Worm (Caenorhabditis elegans) whole organism, L2 larva: ENCODE measurements around the gene inx-5.

Experiments used
- ama-1 ChIP-seq: fragments of 150-350 bp; optimal IDR thresholded peaks from 2 replicates; lab custom pipeline; 2018; ENCODE audit warnings: inconsistent platforms
- blmp-1 ChIP-seq: sonication (generic microtip); optimal IDR thresholded peaks from 2 replicates; lab custom pipeline; 2017; ENCODE audit warnings: missing genetic modification characterization, mild to moderate bottlenecking, missing compliant biosample characterization, antibody characterized with exemption, moderate library complexity; ENCODE audit not compliant: insufficient read depth
- unc-39 ChIP-seq: fragments of 150-350 bp; optimal IDR thresholded peaks from 2 replicates; lab custom pipeline; 2014; ENCODE audit warnings: missing biosample characterization, missing genetic modification characterization

- TF ChIP-seq ama-1 (lab: Kevin White, UChicago) (no peak), blmp-1 (no peak), unc-39 (tag; lab: Kevin White, UChicago) (no peak)
These were observed at the start of gene inx-5 for ce11 chrX:8302299-8302698.
